Fruit fly (Drosophila melanogaster) whole organism, embryonic: ENCODE results near the gene Rdl.
A peak's percentile ranks its signal among the peaks of the same experiment; 100 is the strongest.

Experiments
- CG11085 ChIP-seq: fragments of 200-800 bp; sonication (Bioruptor generic); IDR thresholded peaks from 2 replicates; pipeline ENCODE4 v1.3.6; 2022; ENCODE audit warnings: missing biosample characterization, missing genetic modification characterization
- CG11456 ChIP-seq: fragments of 200-800 bp; sonication (Bioruptor generic); IDR thresholded peaks from 3 replicates; pipeline ENCODE4 v1.3.6; 2022; ENCODE audit warnings: missing biosample characterization, missing genetic modification characterization
- CG11560 ChIP-seq: fragments of 200-800 bp; sonication (Bioruptor generic); IDR thresholded peaks from 3 replicates; pipeline ENCODE4 v1.3.6; 2022; ENCODE audit warnings: missing biosample characterization, missing genetic modification characterization
- CG12942 ChIP-seq: fragments of 200-800 bp; sonication (Bioruptor generic); optimal IDR thresholded peaks from 3 replicates; lab custom pipeline; 2016; ENCODE audit warnings: missing biosample characterization, missing genetic modification characterization
- CG1647 ChIP-seq: fragments of 200-800 bp; sonication (Bioruptor generic); optimal IDR thresholded peaks from 3 replicates; lab custom pipeline; 2016; ENCODE audit warnings: missing biosample characterization, missing genetic modification characterization
- CG17829 ChIP-seq: fragments of 200-800 bp; optimal IDR thresholded peaks from 2 replicates; lab custom pipeline; 2019; ENCODE audit warnings: missing biosample characterization, mild to moderate bottlenecking, missing genetic modification characterization, moderate library complexity
- CG17912 ChIP-seq: fragments of 200-800 bp; sonication (Bioruptor generic); optimal IDR thresholded peaks from 2 replicates; lab custom pipeline; 2018; ENCODE audit warnings: missing biosample characterization, mild to moderate bottlenecking, missing genetic modification characterization
- CG1792 ChIP-seq: fragments of 200-800 bp; sonication (Bioruptor generic); optimal IDR thresholded peaks from 2 replicates; lab custom pipeline; 2016; ENCODE audit warnings: missing biosample characterization, missing genetic modification characterization
- CG34376 ChIP-seq: fragments of 200-800 bp; sonication (Bioruptor generic); optimal IDR thresholded peaks from 2 replicates; lab custom pipeline; 2018; ENCODE audit warnings: missing biosample characterization, mild to moderate bottlenecking, missing genetic modification characterization
- CG3726 ChIP-seq: fragments of 200-800 bp; sonication (Bioruptor generic); IDR thresholded peaks from 3 replicates; pipeline ENCODE4, ENCODE4 v1.3.6; 2022; ENCODE audit warnings: missing biosample characterization, missing genetic modification characterization
- CG5953 ChIP-seq: fragments of 200-800 bp; sonication (Bioruptor generic); IDR thresholded peaks from 2 replicates; pipeline ENCODE4 v1.3.6; 2022; ENCODE audit warnings: missing biosample characterization, missing genetic modification characterization
- CG6254 ChIP-seq: fragments of 200-800 bp; sonication (Bioruptor generic); optimal IDR thresholded peaks from 3 replicates; lab custom pipeline; 2017; ENCODE audit warnings: mild to moderate bottlenecking, missing biosample characterization, missing genetic modification reagents, missing genetic modification characterization
- CG6683 ChIP-seq: fragments of 200-800 bp; sonication (Bioruptor generic); optimal IDR thresholded peaks from 2 replicates; lab custom pipeline; 2017; ENCODE audit warnings: missing biosample characterization, mild to moderate bottlenecking, missing genetic modification characterization, missing genetic modification reagents
- CG9797 ChIP-seq: fragments of 200-800 bp; sonication (Bioruptor generic); optimal IDR thresholded peaks from 3 replicates; lab custom pipeline; 2018; ENCODE audit warnings: missing biosample characterization, mild to moderate bottlenecking, missing genetic modification characterization
- Drgx ChIP-seq: fragments of 200-800 bp; sonication (Bioruptor generic); IDR thresholded peaks from 2 replicates; pipeline ENCODE4 v1.3.6; 2022; ENCODE audit warnings: missing biosample characterization, missing genetic modification characterization
- Fer3 ChIP-seq: fragments of 200-800 bp; sonication (Bioruptor generic); optimal IDR thresholded peaks from 2 replicates; lab custom pipeline; 2018; ENCODE audit warnings: missing biosample characterization, mild to moderate bottlenecking, missing genetic modification characterization, moderate library complexity
- HHEX ChIP-seq: fragments of 200-800 bp; sonication (Bioruptor generic); optimal IDR thresholded peaks from 3 replicates; lab custom pipeline; 2017; ENCODE audit warnings: missing biosample characterization, mild to moderate bottlenecking, missing genetic modification characterization, missing genetic modification reagents
- HLH4C ChIP-seq: fragments of 200-800 bp; sonication (Bioruptor generic); IDR thresholded peaks from 3 replicates; pipeline ENCODE4 v1.3.6; 2022; ENCODE audit warnings: missing biosample characterization, missing genetic modification characterization; ENCODE audit not compliant: partially characterized antibody
- Hey ChIP-seq: fragments of 200-800 bp; sonication (Bioruptor generic); optimal IDR thresholded peaks from 3 replicates; lab custom pipeline; 2018; ENCODE audit warnings: missing biosample characterization, mild to moderate bottlenecking, missing genetic modification characterization
- HmgZ ChIP-seq: fragments of 200-800 bp; sonication (Bioruptor generic); optimal IDR thresholded peaks from 2 replicates; lab custom pipeline; 2018; ENCODE audit warnings: missing biosample characterization, mild to moderate bottlenecking, missing genetic modification characterization
- Lhr ChIP-seq: fragments of 200-800 bp; sonication (Bioruptor generic); optimal IDR thresholded peaks from 3 replicates; lab custom pipeline; 2017; ENCODE audit warnings: mild to moderate bottlenecking, missing biosample characterization, missing genetic modification reagents, missing genetic modification characterization
- Lpt ChIP-seq: fragments of >200 bp; optimal IDR thresholded peaks from 2 replicates; lab custom pipeline; 2018; ENCODE audit warnings: missing biosample characterization, missing genetic modification characterization
- Med ChIP-seq: fragments of 200-800 bp; sonication (Bioruptor generic); peaks from one replicate; lab custom pipeline; 2016; ENCODE audit warnings: missing biosample characterization, missing genetic modification characterization, mild to moderate bottlenecking, inconsistent platforms, moderate library complexity
- NfI ChIP-seq: fragments of 200-800 bp; sonication (Bioruptor generic); optimal IDR thresholded peaks from 3 replicates; lab custom pipeline; 2018; ENCODE audit warnings: missing biosample characterization, mild to moderate bottlenecking, missing genetic modification characterization, moderate library complexity
- Rfx ChIP-seq: fragments of 200-800 bp; sonication (Bioruptor generic); IDR thresholded peaks from 2 replicates; pipeline ENCODE4 v1.3.6; 2022; ENCODE audit warnings: missing biosample characterization, missing genetic modification characterization
- Taf1 ChIP-seq: fragments of 200-800 bp; sonication (Bioruptor generic); IDR thresholded peaks from 2 replicates; pipeline ENCODE4 v1.3.6; 2022; ENCODE audit warnings: missing biosample characterization, missing genetic modification characterization
- ash1 ChIP-seq: fragments of 200-800 bp; sonication (Bioruptor generic); optimal IDR thresholded peaks from 2 replicates; lab custom pipeline; 2018; ENCODE audit warnings: missing biosample characterization, mild to moderate bottlenecking, missing genetic modification characterization
- ato ChIP-seq: fragments of 200-800 bp; sonication (Bioruptor generic); IDR thresholded peaks from 2 replicates; pipeline ENCODE4 v1.3.6; 2022; ENCODE audit warnings: missing biosample characterization, missing genetic modification characterization; ENCODE audit not compliant: partially characterized antibody
- crp ChIP-seq, 2 experiments: fragments of 200-800 bp; sonication (Bioruptor generic); optimal IDR thresholded peaks; 2 replicates in 1 of 2; 3 replicates in 1 of 2; lab custom pipeline; 2017; ENCODE audit warnings: missing biosample characterization in 2 of 2, missing genetic modification characterization in 2 of 2, mild to moderate bottlenecking in 1 of 2, moderate library complexity in 1 of 2
- da ChIP-seq: fragments of 200-800 bp; sonication (Bioruptor generic); optimal IDR thresholded peaks from 2 replicates; lab custom pipeline; 2016; ENCODE audit warnings: missing biosample characterization, missing genetic modification characterization
- eve ChIP-seq, 2 experiments: fragments of >200 bp; optimal IDR thresholded peaks; 2 replicates each; lab custom pipeline; 2017; ENCODE audit warnings: missing biosample characterization in 2 of 2, missing genetic modification characterization in 2 of 2
- fd3F ChIP-seq: fragments of 200-800 bp; sonication (Bioruptor generic); optimal IDR thresholded peaks from 2 replicates; lab custom pipeline; 2018; ENCODE audit warnings: missing biosample characterization, mild to moderate bottlenecking, missing genetic modification characterization, moderate library complexity
- fd96Cb ChIP-seq: fragments of 200-800 bp; sonication (Bioruptor generic); optimal IDR thresholded peaks from 2 replicates; lab custom pipeline; 2018; ENCODE audit warnings: missing biosample characterization, mild to moderate bottlenecking, missing genetic modification characterization, moderate library complexity
- grn ChIP-seq: fragments of 200-800 bp; sonication (Bioruptor generic); optimal IDR thresholded peaks from 3 replicates; lab custom pipeline; 2017; ENCODE audit warnings: missing biosample characterization, missing genetic modification characterization
- gro ChIP-seq: fragments of 200-800 bp; sonication (Bioruptor generic); optimal IDR thresholded peaks from 2 replicates; lab custom pipeline; 2016; ENCODE audit warnings: missing biosample characterization, missing genetic modification characterization
- h ChIP-seq: fragments of >200 bp; optimal IDR thresholded peaks from 2 replicates; lab custom pipeline; 2017
- mam ChIP-seq: fragments of 200-800 bp; sonication (Bioruptor generic); optimal IDR thresholded peaks from 3 replicates; lab custom pipeline; 2016; ENCODE audit warnings: missing biosample characterization, missing genetic modification characterization
- mld ChIP-seq: fragments of 200-800 bp; sonication (Bioruptor generic); IDR thresholded peaks from 3 replicates; pipeline ENCODE4 v1.3.6; 2022; ENCODE audit warnings: missing biosample characterization, missing genetic modification characterization; ENCODE audit not compliant: partially characterized antibody
- p53 ChIP-seq: fragments of 200-800 bp; sonication (Bioruptor generic); optimal IDR thresholded peaks from 2 replicates; lab custom pipeline; 2016; ENCODE audit warnings: missing biosample characterization, missing genetic modification characterization
- pfk ChIP-seq: fragments of 200-800 bp; sonication (Bioruptor generic); optimal IDR thresholded peaks from 2 replicates; lab custom pipeline; 2018; ENCODE audit warnings: missing biosample characterization, mild to moderate bottlenecking, missing genetic modification characterization, moderate library complexity
- schlank ChIP-seq: fragments of 200-800 bp; sonication (Bioruptor generic); optimal IDR thresholded peaks from 2 replicates; lab custom pipeline; 2018; ENCODE audit warnings: missing biosample characterization, mild to moderate bottlenecking, missing genetic modification characterization
- sens ChIP-seq: fragments of 200-800 bp; sonication (Bioruptor generic); peaks from one replicate; lab custom pipeline; 2016; ENCODE audit warnings: missing biosample characterization, missing genetic modification characterization
- sens-2 ChIP-seq: fragments of 200-800 bp; sonication (Bioruptor generic); IDR thresholded peaks from 2 replicates; pipeline ENCODE4 v1.3.6; 2022; ENCODE audit warnings: missing biosample characterization, missing genetic modification characterization
- slou ChIP-seq: fragments of 200-800 bp; sonication (Bioruptor generic); optimal IDR thresholded peaks from 3 replicates; lab custom pipeline; 2016; ENCODE audit warnings: missing biosample characterization, missing genetic modification characterization
- so ChIP-seq: fragments of 200-800 bp; sonication (Bioruptor generic); IDR thresholded peaks from 3 replicates; pipeline ENCODE4 v1.3.6; 2022; ENCODE audit warnings: missing biosample characterization, missing genetic modification characterization
- sug ChIP-seq: fragments of 200-800 bp; optimal IDR thresholded peaks from 2 replicates; lab custom pipeline; 2019; ENCODE audit warnings: missing biosample characterization, mild to moderate bottlenecking, missing genetic modification characterization, moderate library complexity
- trh ChIP-seq: fragments of 200-800 bp; sonication (Bioruptor generic); optimal IDR thresholded peaks from 2 replicates; lab custom pipeline; 2016; ENCODE audit warnings: missing biosample characterization, missing genetic modification characterization
- unpg ChIP-seq: fragments of 200-800 bp; sonication (Bioruptor generic); optimal IDR thresholded peaks from 3 replicates; lab custom pipeline; 2018; ENCODE audit warnings: missing biosample characterization, mild to moderate bottlenecking, missing genetic modification characterization, moderate library complexity
- vnd ChIP-seq: fragments of 200-800 bp; sonication (Bioruptor generic); IDR thresholded peaks from 3 replicates; pipeline ENCODE4 v1.3.6; 2022; ENCODE audit warnings: missing biosample characterization, missing genetic modification characterization; ENCODE audit not compliant: partially characterized antibody

The Rdl gene

DNA sequence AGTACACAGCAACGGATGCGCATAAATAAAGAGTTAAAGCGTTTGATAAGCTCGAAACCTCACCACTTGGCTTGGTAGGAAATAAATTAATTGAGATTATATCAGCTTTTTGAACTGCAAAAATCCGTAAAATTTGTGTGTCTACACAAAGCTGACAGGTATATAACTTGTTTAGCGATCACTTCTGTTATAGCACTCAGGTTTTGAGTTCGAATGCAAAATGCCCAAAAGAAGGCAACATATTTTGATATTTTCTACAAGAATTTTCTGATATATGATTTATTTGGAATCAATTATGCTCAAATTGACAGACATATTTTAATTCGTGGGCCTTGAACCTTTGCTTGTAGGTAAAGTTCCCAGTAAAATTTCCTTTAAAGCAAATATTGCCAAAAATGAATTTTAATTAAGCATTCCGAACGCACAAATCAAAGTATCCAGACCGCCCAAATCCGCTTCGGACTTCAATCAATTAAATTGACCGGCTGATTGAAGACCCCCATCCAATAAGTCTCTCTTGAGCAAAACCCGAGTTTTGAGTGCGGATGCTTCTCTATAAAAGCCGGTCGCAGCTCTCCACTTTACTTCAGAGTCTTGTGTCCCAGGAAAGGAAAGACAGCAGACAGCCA is 29.5 kb upstream of the Rdl start, which contains the start of gene CG4476 (continued):
- TF ChIP-seq pfk (GFP tag; lab: Kevin White, UChicago), result no peak
- peak; percentile 38; the same call in 1 of the 2 replicates for TF ChIP-seq Rfx
- TF ChIP-seq, all 482 proteins: peak for 24

DNA sequence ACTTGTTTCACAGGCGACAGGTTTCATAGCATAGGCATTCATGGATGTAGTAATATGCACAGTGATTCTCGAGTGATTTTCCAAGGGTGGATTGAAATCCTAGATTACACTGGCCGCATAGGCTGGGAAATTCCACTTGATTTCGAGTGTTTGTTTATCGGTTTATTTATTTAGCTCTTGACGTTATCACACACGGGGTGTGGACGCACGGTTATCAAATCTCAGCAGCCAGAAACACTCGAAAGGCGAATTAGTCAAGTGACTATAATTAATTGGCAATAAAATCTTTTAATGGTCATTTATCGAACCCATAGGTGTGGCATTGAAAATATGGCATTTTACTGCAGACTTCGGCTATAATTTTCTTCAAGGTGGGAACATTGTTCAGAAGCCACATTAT is 27.7 kb upstream of the Rdl start:
- TF ChIP-seq Taf1 (GFP tag; lab: Robert Waterston, UW), result no peak
- peak; percentile 10 for TF ChIP-seq unpg (GFP tag; lab: Kevin White, UChicago)
- no peak for TF ChIP-seq mld
- no peak for TF ChIP-seq h (lab: Kevin White, UChicago)
- peak; percentile 50 for TF ChIP-seq sens (GFP tag; lab: Kevin White, UChicago)
- TF ChIP-seq CG12942 (GFP tag; lab: Kevin White, UChicago), result no peak
- TF ChIP-seq Fer3 (tag; lab: Kevin White, UChicago), result no peak
- no peak for TF ChIP-seq fd96Cb (tag; lab: Kevin White, UChicago)
- TF ChIP-seq fd3F, result no peak
- no peak for TF ChIP-seq trh
- TF ChIP-seq HmgZ, result peak; percentile 2
- no peak for TF ChIP-seq Lpt (GFP tag; lab: Kevin White, UChicago)
- TF ChIP-seq ato, result no peak
- no peak for TF ChIP-seq CG17829 (tag; lab: Kevin White, UChicago)
- TF ChIP-seq grn (GFP tag; lab: Kevin White, UChicago), result peak; percentile 78
- TF ChIP-seq sens-2 (GFP tag; lab: Robert Waterston, UW), result peak; percentile 65
- no peak for TF ChIP-seq Lhr
- TF ChIP-seq CG1792 (GFP tag; lab: Kevin White, UChicago), result no peak
- peak; percentile 39 for TF ChIP-seq Med (GFP tag; lab: Kevin White, UChicago)
- TF ChIP-seq ash1 (GFP tag; lab: Kevin White, UChicago), result no peak
- TF ChIP-seq CG9797 (GFP tag; lab: Kevin White, UChicago), result no peak
- no peak for TF ChIP-seq da (GFP tag; lab: Kevin White, UChicago)
- no peak for TF ChIP-seq CG11456 (GFP tag; lab: Robert Waterston, UW)
- TF ChIP-seq NfI (GFP tag; lab: Kevin White, UChicago), result peak; percentile 14
- no peak for TF ChIP-seq HLH4C (GFP tag; lab: Robert Waterston, UW)
- TF ChIP-seq mam (GFP tag; lab: Kevin White, UChicago), result no peak
- peak; percentile 26; the same call in 1 of the 2 replicates for TF ChIP-seq Drgx (GFP tag; lab: Robert Waterston, UW)
- TF ChIP-seq CG5953 (GFP tag; lab: Robert Waterston, UW), result no peak
- TF ChIP-seq vnd (GFP tag; lab: Robert Waterston, UW), result peak; percentile 71
- TF ChIP-seq CG34376, result peak; percentile 34
- TF ChIP-seq CG17912 (GFP tag; lab: Kevin White, UChicago), result no peak
- TF ChIP-seq Hey (tag; lab: Kevin White, UChicago), result peak; percentile 6
- no peak for TF ChIP-seq schlank (tag; lab: Kevin White, UChicago)
- TF ChIP-seq CG6254, result no peak
- no peak for TF ChIP-seq CG11560 (tag; lab: Robert Waterston, UW)
- no peak for TF ChIP-seq so
- peak; percentile 87 for TF ChIP-seq sug
- no peak for TF ChIP-seq CG1647 (GFP tag; lab: Kevin White, UChicago)
- TF ChIP-seq CG6683, result no peak
- no peak for TF ChIP-seq slou (GFP tag; lab: Kevin White, UChicago)
- no peak for TF ChIP-seq HHEX (GFP tag; lab: Kevin White, UChicago)
- no peak for TF ChIP-seq CG11085
- TF ChIP-seq gro, result peak; percentile 25
- no peak for TF ChIP-seq CG3726 (GFP tag; lab: Robert Waterston, UW)
- TF ChIP-seq p53, result no peak
- no peak for TF ChIP-seq crp (GFP tag; optimal IDR thresholded peaks at IDR 0.05; lab: Kevin White, UChicago)
- no peak for TF ChIP-seq eve (GFP tag; optimal IDR thresholded peaks at IDR 0.05; lab: Kevin White, UChicago)
